Worm (Caenorhabditis elegans): ENCODE results near the gene nape-1.

DNA sequence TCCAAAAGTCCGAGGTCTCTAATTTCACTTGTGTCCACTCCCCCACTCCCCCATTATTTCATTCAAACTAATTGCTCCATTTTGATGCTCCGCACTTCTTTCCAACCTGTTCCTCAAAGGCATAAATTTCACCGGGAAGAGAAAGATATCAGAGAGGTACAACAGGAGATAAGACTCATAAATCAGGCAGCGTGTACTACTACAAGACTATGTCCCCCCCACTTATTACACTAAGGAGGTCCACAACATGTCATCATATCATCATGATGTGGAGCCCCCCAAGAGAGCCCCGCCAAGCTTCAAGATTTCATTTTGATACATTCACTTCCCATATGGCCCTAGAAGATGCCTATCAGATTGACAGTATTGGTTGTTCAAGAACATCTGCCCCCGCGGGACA is 24.8 kb upstream of the nape-1 start:
- TF ChIP-seq unc-39 (tag; optimal IDR thresholded peaks at IDR 0.05) (no peak), pha-4 (tag; optimal IDR thresholded peaks at IDR 0.05) (no peak), ceh-39 (tag; optimal IDR thresholded peaks at IDR 0.05) (no peak), zip-8 (tag; optimal IDR thresholded peaks at IDR 0.05) (no peak), nhr-76 (tag; optimal IDR thresholded peaks at IDR 0.05) (no peak), lin-13 (tag; optimal IDR thresholded peaks at IDR 0.05) (no peak)

Measured in whole organism, mixed stage, embryonic.